Fruit fly (Drosophila melanogaster) whole organism, prepupa: ENCODE measurements around the gene CG13896.
A peak's percentile ranks its signal among the peaks of the same experiment; 100 is the strongest.

Experiments used
- Blimp-1 ChIP-seq: fragments of 200-800 bp; sonication (Bioruptor generic); optimal IDR thresholded peaks from 3 replicates; lab custom pipeline; 2017; ENCODE audit warnings: missing biosample characterization, missing genetic modification characterization, mild to moderate bottlenecking, moderate library complexity, missing genetic modification reagents
- CG10631 ChIP-seq: fragments of 200-800 bp; sonication (Bioruptor generic); optimal IDR thresholded peaks from 2 replicates; lab custom pipeline; 2016; ENCODE audit warnings: missing biosample characterization, missing genetic modification characterization
- CG10669 ChIP-seq: fragments of 200-800 bp; sonication (Bioruptor generic); optimal IDR thresholded peaks from 3 replicates; lab custom pipeline; 2018; ENCODE audit warnings: missing biosample characterization, mild to moderate bottlenecking, missing genetic modification characterization, moderate library complexity
- CG11294 ChIP-seq: fragments of 200-800 bp; sonication (Bioruptor generic); IDR thresholded peaks from 2 replicates; pipeline ENCODE4 v1.3.6; 2022; ENCODE audit warnings: missing biosample characterization, missing genetic modification characterization
- CG11902 ChIP-seq: fragments of 200-800 bp; sonication (Bioruptor generic); optimal IDR thresholded peaks from 3 replicates; lab custom pipeline; 2016; ENCODE audit warnings: missing biosample characterization, missing genetic modification characterization
- CG15336 ChIP-seq: fragments of 200-800 bp; sonication (Bioruptor generic); IDR thresholded peaks from 2 replicates; pipeline ENCODE4 v1.3.6; 2022; ENCODE audit warnings: missing biosample characterization, missing genetic modification characterization
- CG1621 ChIP-seq: fragments of 200-800 bp; sonication (Bioruptor generic); optimal IDR thresholded peaks from 3 replicates; lab custom pipeline; 2018; ENCODE audit warnings: missing biosample characterization, mild to moderate bottlenecking, missing genetic modification characterization
- CG16779 ChIP-seq: fragments of 200-800 bp; sonication (Bioruptor generic); optimal IDR thresholded peaks from 3 replicates; lab custom pipeline; 2017; ENCODE audit warnings: missing biosample characterization, mild to moderate bottlenecking, missing genetic modification characterization
- CG3032 ChIP-seq: fragments of 200-800 bp; optimal IDR thresholded peaks from 2 replicates; lab custom pipeline; 2019; ENCODE audit warnings: missing biosample characterization, mild to moderate bottlenecking, missing genetic modification characterization, moderate library complexity
- CG31627 ChIP-seq: fragments of 200-800 bp; sonication (Bioruptor generic); optimal IDR thresholded peaks from 3 replicates; lab custom pipeline; 2016; ENCODE audit warnings: missing biosample characterization, missing genetic modification characterization
- CG32006 ChIP-seq: fragments of 200-800 bp; sonication (Bioruptor generic); optimal IDR thresholded peaks from 3 replicates; lab custom pipeline; 2017; ENCODE audit warnings: missing biosample characterization, mild to moderate bottlenecking, missing genetic modification characterization
- CG3919 ChIP-seq: fragments of 200-800 bp; sonication (Bioruptor generic); optimal IDR thresholded peaks from 3 replicates; lab custom pipeline; 2016; ENCODE audit warnings: missing biosample characterization, missing genetic modification characterization
- CG4318 ChIP-seq: fragments of 200-800 bp; sonication (Bioruptor generic); optimal IDR thresholded peaks from 3 replicates; lab custom pipeline; 2017; ENCODE audit warnings: missing biosample characterization, mild to moderate bottlenecking, missing genetic modification characterization
- CG6163 ChIP-seq: fragments of 200-800 bp; sonication (Bioruptor generic); IDR thresholded peaks from 3 replicates; pipeline ENCODE4 v1.3.6; 2022; ENCODE audit warnings: missing biosample characterization, missing genetic modification characterization
- CG6276 ChIP-seq: fragments of 200-800 bp; sonication (Bioruptor generic); optimal IDR thresholded peaks from 2 replicates; lab custom pipeline; 2017; ENCODE audit warnings: missing biosample characterization, mild to moderate bottlenecking, missing genetic modification characterization
- CG6792 ChIP-seq: fragments of 200-800 bp; sonication (Bioruptor generic); optimal IDR thresholded peaks from 3 replicates; lab custom pipeline; 2016; ENCODE audit warnings: missing biosample characterization, missing genetic modification characterization
- CG6808 ChIP-seq: fragments of 200-800 bp; sonication (Bioruptor generic); optimal IDR thresholded peaks from 3 replicates; lab custom pipeline; 2017; ENCODE audit warnings: missing biosample characterization, missing genetic modification characterization, mild to moderate bottlenecking, moderate library complexity, missing genetic modification reagents
- CG6854 ChIP-seq: fragments of 200-800 bp; sonication (Bioruptor generic); optimal IDR thresholded peaks from 2 replicates; lab custom pipeline; 2017; ENCODE audit warnings: missing biosample characterization, mild to moderate bottlenecking, missing genetic modification characterization
- CG7368 ChIP-seq: fragments of 200-800 bp; sonication (Bioruptor generic); optimal IDR thresholded peaks from 3 replicates; lab custom pipeline; 2016; ENCODE audit warnings: missing biosample characterization, missing genetic modification characterization
- CG8119 ChIP-seq: fragments of 200-800 bp; sonication (Bioruptor generic); IDR thresholded peaks from 3 replicates; pipeline ENCODE4 v1.3.6; 2022; ENCODE audit warnings: missing biosample characterization, missing genetic modification characterization
- CG8319 ChIP-seq: fragments of 200-800 bp; sonication (Bioruptor generic); optimal IDR thresholded peaks from 3 replicates; lab custom pipeline; 2016; ENCODE audit warnings: missing biosample characterization, missing genetic modification characterization
- CG8632 ChIP-seq: fragments of 200-800 bp; sonication (Bioruptor generic); optimal IDR thresholded peaks from 3 replicates; lab custom pipeline; 2016; ENCODE audit warnings: missing biosample characterization, missing genetic modification characterization
- CG9139 ChIP-seq: fragments of 200-800 bp; sonication (Bioruptor generic); optimal IDR thresholded peaks from 3 replicates; lab custom pipeline; 2017; ENCODE audit warnings: missing biosample characterization, mild to moderate bottlenecking, missing genetic modification characterization
- Eip75B ChIP-seq: fragments of 200-800 bp; sonication (Bioruptor generic); optimal IDR thresholded peaks from 3 replicates; lab custom pipeline; 2016; ENCODE audit warnings: missing biosample characterization, missing genetic modification characterization
- Eip78C ChIP-seq: fragments of 200-800 bp; sonication (Bioruptor generic); peaks from one replicate; lab custom pipeline; 2016; ENCODE audit warnings: missing biosample characterization, missing genetic modification characterization
- Ets21C ChIP-seq: fragments of 200-800 bp; sonication (Bioruptor generic); optimal IDR thresholded peaks from 3 replicates; lab custom pipeline; 2016; ENCODE audit warnings: missing biosample characterization, missing genetic modification characterization
- Ets96B ChIP-seq: fragments of 200-800 bp; optimal IDR thresholded peaks from 2 replicates; lab custom pipeline; 2019; ENCODE audit warnings: missing biosample characterization, mild to moderate bottlenecking, missing genetic modification characterization, moderate library complexity
- Gug ChIP-seq: fragments of 200-800 bp; sonication (Bioruptor generic); IDR thresholded peaks from 2 replicates; pipeline ENCODE4 v1.3.6; 2022; ENCODE audit warnings: missing biosample characterization, missing genetic modification characterization
- Hr38 ChIP-seq: sonication (Bioruptor generic); optimal IDR thresholded peaks from 2 replicates; lab custom pipeline; 2016; ENCODE audit warnings: missing biosample characterization, missing genetic modification characterization
- Hr39 ChIP-seq: fragments of 200-800 bp; sonication (Bioruptor generic); optimal IDR thresholded peaks from 2 replicates; lab custom pipeline; 2016; ENCODE audit warnings: missing biosample characterization, missing genetic modification characterization
- Hr4 ChIP-seq: fragments of 200-800 bp; sonication (Bioruptor generic); optimal IDR thresholded peaks from 3 replicates; lab custom pipeline; 2016; ENCODE audit warnings: missing biosample characterization, missing genetic modification characterization
- Met ChIP-seq: fragments of 200-800 bp; sonication (Bioruptor generic); optimal IDR thresholded peaks from 3 replicates; lab custom pipeline; 2016; ENCODE audit warnings: missing biosample characterization, missing genetic modification characterization
- OdsH ChIP-seq: fragments of 200-800 bp; sonication (Bioruptor generic); optimal IDR thresholded peaks from 3 replicates; lab custom pipeline; 2016; ENCODE audit warnings: missing biosample characterization, missing genetic modification characterization
- Smox ChIP-seq: fragments of 200-800 bp; sonication (Bioruptor generic); optimal IDR thresholded peaks from 3 replicates; lab custom pipeline; 2016; ENCODE audit warnings: missing biosample characterization, missing genetic modification characterization
- Sox102F ChIP-seq: fragments of 200-800 bp; sonication (Bioruptor generic); optimal IDR thresholded peaks from 2 replicates; lab custom pipeline; 2016; ENCODE audit warnings: missing biosample characterization, mild to moderate bottlenecking, missing genetic modification characterization
- Sox15 ChIP-seq: fragments of 200-800 bp; sonication (Bioruptor generic); optimal IDR thresholded peaks from 3 replicates; lab custom pipeline; 2016; ENCODE audit warnings: missing biosample characterization, missing genetic modification characterization
- achi ChIP-seq: fragments of 200-800 bp; sonication (Bioruptor generic); optimal IDR thresholded peaks from 3 replicates; lab custom pipeline; 2016; ENCODE audit warnings: missing biosample characterization, missing genetic modification characterization
- acj6 ChIP-seq: fragments of 200-800 bp; sonication (Bioruptor generic); optimal IDR thresholded peaks from 3 replicates; lab custom pipeline; 2016; ENCODE audit warnings: missing biosample characterization, missing genetic modification characterization
- dac ChIP-seq: fragments of 200-800 bp; sonication (Bioruptor generic); optimal IDR thresholded peaks from 2 replicates; lab custom pipeline; 2017; ENCODE audit warnings: missing biosample characterization, mild to moderate bottlenecking, missing genetic modification characterization
- dsx ChIP-seq: fragments of 200-800 bp; optimal IDR thresholded peaks from 3 replicates; lab custom pipeline; 2019; ENCODE audit warnings: missing biosample characterization, mild to moderate bottlenecking, missing genetic modification characterization, moderate library complexity; ENCODE audit not compliant: poor library complexity, severe bottlenecking
- eg ChIP-seq: fragments of 200-800 bp; sonication (Bioruptor generic); IDR thresholded peaks from 3 replicates; pipeline ENCODE4 v1.3.6; 2022; ENCODE audit warnings: missing biosample characterization, missing genetic modification characterization
- esn ChIP-seq: fragments of 200-800 bp; sonication (Bioruptor generic); optimal IDR thresholded peaks from 2 replicates; lab custom pipeline; 2016; ENCODE audit warnings: missing biosample characterization, mild to moderate bottlenecking, missing genetic modification characterization, moderate library complexity
- fd59A ChIP-seq: fragments of 200-800 bp; sonication (Bioruptor generic); optimal IDR thresholded peaks from 2 replicates; lab custom pipeline; 2017; ENCODE audit warnings: missing biosample characterization, mild to moderate bottlenecking, missing genetic modification characterization, missing genetic modification reagents
- fkh ChIP-seq: fragments of 200-800 bp; sonication (Bioruptor generic); optimal IDR thresholded peaks from 3 replicates; lab custom pipeline; 2017; ENCODE audit warnings: missing biosample characterization, mild to moderate bottlenecking, missing genetic modification characterization, moderate library complexity
- lz ChIP-seq: fragments of 200-800 bp; sonication (Bioruptor generic); optimal IDR thresholded peaks from 3 replicates; lab custom pipeline; 2016; ENCODE audit warnings: missing biosample characterization, missing genetic modification characterization
- net ChIP-seq: fragments of 200-800 bp; sonication (Bioruptor generic); optimal IDR thresholded peaks from 3 replicates; lab custom pipeline; 2016; ENCODE audit warnings: missing biosample characterization, missing genetic modification characterization
- pdm3 ChIP-seq: fragments of 200-800 bp; sonication (Bioruptor generic); optimal IDR thresholded peaks from 3 replicates; lab custom pipeline; 2016; ENCODE audit warnings: missing biosample characterization, missing genetic modification characterization
- salr ChIP-seq, 2 experiments: fragments of 200-800 bp; sonication (Bioruptor generic); optimal IDR thresholded peaks; 3 replicates each; lab custom pipeline; 2016 to 2018; ENCODE audit warnings: missing biosample characterization in 2 of 2, missing genetic modification characterization in 2 of 2, mild to moderate bottlenecking in 1 of 2
- spab ChIP-seq: fragments of 200-800 bp; sonication (Bioruptor generic); optimal IDR thresholded peaks from 2 replicates; lab custom pipeline; 2017; ENCODE audit warnings: missing biosample characterization, mild to moderate bottlenecking, missing genetic modification characterization, missing genetic modification reagents
- ss ChIP-seq, 2 experiments: fragments of 200-800 bp; sonication (Bioruptor generic); optimal IDR thresholded peaks; 2 replicates in 1 of 2; 3 replicates in 1 of 2; lab custom pipeline; 2017 to 2018; ENCODE audit warnings: mild to moderate bottlenecking in 2 of 2, missing biosample characterization in 2 of 2, missing genetic modification characterization in 2 of 2, moderate library complexity in 1 of 2
- topi ChIP-seq: fragments of 200-800 bp; sonication (Bioruptor generic); optimal IDR thresholded peaks from 3 replicates; lab custom pipeline; 2016; ENCODE audit warnings: missing biosample characterization, missing genetic modification characterization
- vri ChIP-seq: fragments of 200-800 bp; sonication (Bioruptor generic); optimal IDR thresholded peaks from 3 replicates; lab custom pipeline; 2016; ENCODE audit warnings: missing biosample characterization, mild to moderate bottlenecking, missing genetic modification characterization

Gene CG13896

dm6 chr3L:727874-728273, 16.2 kb upstream of the CG13896 start:
- TF ChIP-seq Gug (GFP tag; lab: Robert Waterston, UW) (no peak), CG8119 (GFP tag; lab: Robert Waterston, UW) (no peak), CG11902 (GFP tag; lab: Kevin White, UChicago) (peak; percentile 43), acj6 (peak; percentile 71), Ets96B (peak; percentile 26), Sox102F (GFP tag; lab: Kevin White, UChicago) (peak; percentile 90), CG11294 (GFP tag; lab: Robert Waterston, UW) (no peak), Hr4 (GFP tag; lab: Kevin White, UChicago) (no peak), CG6276 (GFP tag; lab: Kevin White, UChicago) (no peak), CG3919 (GFP tag; lab: Kevin White, UChicago) (peak; percentile 77), ss (GFP tag; optimal IDR thresholded peaks at IDR 0.05; lab: Kevin White, UChicago) (no peak), CG1621 (tag; lab: Kevin White, UChicago) (peak; percentile 32), CG7368 (peak; percentile 53), salr (GFP tag; optimal IDR thresholded peaks at IDR 0.05; lab: Kevin White, UChicago) (no peak), vri (GFP tag; lab: Kevin White, UChicago) (peak; percentile 92), lz (GFP tag; lab: Kevin White, UChicago) (peak; percentile 91), Met (GFP tag; lab: Kevin White, UChicago) (peak; percentile 92), CG9139 (no peak), CG15336 (no peak), CG8319 (GFP tag; lab: Kevin White, UChicago) (peak; percentile 29), Eip78C (GFP tag; lab: Kevin White, UChicago) (peak; percentile 82), fd59A (GFP tag; lab: Kevin White, UChicago) (no peak), Hr38 (GFP tag; lab: Kevin White, UChicago) (no peak), Ets21C (GFP tag; lab: Kevin White, UChicago) (peak; percentile 84), dsx (GFP tag; lab: Kevin White, UChicago) (peak; percentile 30), net (peak; percentile 49), spab (GFP tag; lab: Kevin White, UChicago) (peak; percentile 20), CG10669 (GFP tag; lab: Kevin White, UChicago) (peak; percentile 53), CG32006 (no peak), Hr39 (peak; percentile 91), CG6808 (GFP tag; lab: Kevin White, UChicago) (no peak), fkh (GFP tag; lab: Kevin White, UChicago) (no peak), achi (peak; percentile 62), Sox15 (GFP tag; lab: Kevin White, UChicago) (peak; percentile 42), CG8632 (peak; percentile 31), CG3032 (tag; lab: Kevin White, UChicago) (peak; percentile 39), CG31627 (GFP tag; lab: Kevin White, UChicago) (peak; percentile 89), eg (GFP tag; lab: Robert Waterston, UW) (no peak), Eip75B (GFP tag; lab: Kevin White, UChicago) (peak; percentile 68), CG6163 (GFP tag; lab: Robert Waterston, UW) (peak; percentile 66; the same call in 2 of the 3 replicates), esn (GFP tag; lab: Kevin White, UChicago) (peak; percentile 90), Blimp-1 (GFP tag; lab: Kevin White, UChicago) (peak; percentile 54), OdsH (GFP tag; lab: Kevin White, UChicago) (peak; percentile 57), topi (GFP tag; lab: Kevin White, UChicago) (peak; percentile 89), CG16779 (no peak), CG4318 (GFP tag; lab: Kevin White, UChicago) (no peak), CG10631 (GFP tag; lab: Kevin White, UChicago) (peak; percentile 51), dac (no peak), Smox (GFP tag; lab: Kevin White, UChicago) (peak; percentile 86), CG6854 (GFP tag; lab: Kevin White, UChicago) (peak; percentile 76), CG6792 (GFP tag; lab: Kevin White, UChicago) (peak; percentile 78), pdm3 (GFP tag; lab: Kevin White, UChicago) (peak; percentile 75)
